Worm (Caenorhabditis elegans) whole organism, L2 larva: ENCODE data around the gene vms-1.

Source experiments
- dmd-4 ChIP-seq: sonication (generic microtip); optimal IDR thresholded peaks from 2 replicates; lab custom pipeline; 2017; ENCODE audit warnings: missing biosample characterization, missing genetic modification characterization
- egl-27 ChIP-seq: sonication (generic microtip); optimal IDR thresholded peaks from 3 replicates; lab custom pipeline; 2017; ENCODE audit warnings: missing biosample characterization, missing genetic modification reagents, missing genetic modification characterization
- lin-13 ChIP-seq: fragments of 150-350 bp; optimal IDR thresholded peaks from 2 replicates; lab custom pipeline; 2014; ENCODE audit warnings: missing biosample characterization, missing genetic modification reagents, missing genetic modification characterization
- nhr-10 ChIP-seq: sonication (generic microtip); optimal IDR thresholded peaks from 2 replicates; lab custom pipeline; 2017; ENCODE audit warnings: missing biosample characterization, missing genetic modification characterization
- nhr-6 ChIP-seq: fragments of 150-350 bp; optimal IDR thresholded peaks from 2 replicates; lab custom pipeline; 2014; ENCODE audit warnings: missing biosample characterization, missing genetic modification characterization
- peb-1 ChIP-seq: fragments of 150-350 bp; optimal IDR thresholded peaks from 2 replicates; lab custom pipeline; 2014; ENCODE audit warnings: missing biosample characterization, missing genetic modification characterization
- skn-1 ChIP-seq: sonication (generic microtip); optimal IDR thresholded peaks from 2 replicates; lab custom pipeline; 2017; ENCODE audit warnings: missing biosample characterization, missing genetic modification characterization
- unc-62 ChIP-seq: fragments of 150-350 bp; optimal IDR thresholded peaks from 2 replicates; lab custom pipeline; 2014; ENCODE audit warnings: missing biosample characterization, missing genetic modification reagents, missing genetic modification characterization
- ztf-11 ChIP-seq: sonication (generic microtip); optimal IDR thresholded peaks from 2 replicates; lab custom pipeline; 2017; ENCODE audit warnings: missing biosample characterization, missing genetic modification characterization
- ztf-4 ChIP-seq: fragments of 150-350 bp; optimal IDR thresholded peaks from 2 replicates; lab custom pipeline; 2014; ENCODE audit warnings: missing biosample characterization, missing genetic modification characterization

DNA sequence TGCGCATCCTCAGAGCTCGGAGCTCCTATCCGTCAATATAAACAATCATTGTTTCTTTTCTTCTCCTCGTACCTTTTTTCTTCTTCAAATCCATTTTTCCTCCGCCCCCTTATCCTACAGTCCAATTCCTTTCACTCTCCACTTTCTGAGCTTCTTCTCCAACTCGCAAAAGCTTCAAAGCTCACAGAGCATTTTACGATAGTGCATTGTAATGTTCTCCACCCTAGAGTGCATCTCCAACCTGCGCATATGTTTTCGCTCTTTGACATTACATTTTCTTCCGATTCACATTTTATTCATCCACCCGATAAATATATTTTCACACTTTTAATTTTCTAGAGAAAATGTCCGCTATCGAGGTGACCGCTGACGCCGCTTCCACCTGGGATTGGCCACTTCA, 49.4 kb downstream of the vms-1 start, which contains the start of gene hsp-12.2:
- TF ChIP-seq ztf-11 (tag; lab: Kevin White, UChicago) (no peak), unc-62 (no peak), dmd-4 (no peak), nhr-6 (no peak), lin-13 (GFP tag; lab: Kevin White, UChicago) (no peak), nhr-10 (no peak), ztf-4 (tag; lab: Kevin White, UChicago) (no peak), skn-1 (no peak), peb-1 (no peak), egl-27 (tag; lab: Kevin White, UChicago) (no peak)
